Fruit fly (Drosophila melanogaster) whole organism, prepupa: ENCODE data around the gene Drsl1.
A peak's percentile ranks its signal among the peaks of the same experiment; 100 is the strongest.

ENCODE experiments used
- Blimp-1 ChIP-seq: fragments of 200-800 bp; sonication (Bioruptor generic); optimal IDR thresholded peaks from 3 replicates; lab custom pipeline; 2017; ENCODE audit warnings: missing biosample characterization, missing genetic modification characterization, mild to moderate bottlenecking, moderate library complexity, missing genetic modification reagents
- CG10669 ChIP-seq: fragments of 200-800 bp; sonication (Bioruptor generic); optimal IDR thresholded peaks from 3 replicates; lab custom pipeline; 2018; ENCODE audit warnings: missing biosample characterization, mild to moderate bottlenecking, missing genetic modification characterization, moderate library complexity
- CG11294 ChIP-seq: fragments of 200-800 bp; sonication (Bioruptor generic); IDR thresholded peaks from 2 replicates; pipeline ENCODE4 v1.3.6; 2022; ENCODE audit warnings: missing biosample characterization, missing genetic modification characterization
- CG11762 ChIP-seq: fragments of 200-800 bp; sonication (Bioruptor generic); optimal IDR thresholded peaks from 3 replicates; lab custom pipeline; 2016; ENCODE audit warnings: missing biosample characterization, missing genetic modification characterization; ENCODE audit not compliant: insufficient read depth
- CG11902 ChIP-seq: fragments of 200-800 bp; sonication (Bioruptor generic); optimal IDR thresholded peaks from 3 replicates; lab custom pipeline; 2016; ENCODE audit warnings: missing biosample characterization, missing genetic modification characterization
- CG15336 ChIP-seq: fragments of 200-800 bp; sonication (Bioruptor generic); IDR thresholded peaks from 2 replicates; pipeline ENCODE4 v1.3.6; 2022; ENCODE audit warnings: missing biosample characterization, missing genetic modification characterization
- CG1621 ChIP-seq: fragments of 200-800 bp; sonication (Bioruptor generic); optimal IDR thresholded peaks from 3 replicates; lab custom pipeline; 2018; ENCODE audit warnings: missing biosample characterization, mild to moderate bottlenecking, missing genetic modification characterization
- CG16779 ChIP-seq: fragments of 200-800 bp; sonication (Bioruptor generic); optimal IDR thresholded peaks from 3 replicates; lab custom pipeline; 2017; ENCODE audit warnings: missing biosample characterization, mild to moderate bottlenecking, missing genetic modification characterization
- CG3032 ChIP-seq: fragments of 200-800 bp; optimal IDR thresholded peaks from 2 replicates; lab custom pipeline; 2019; ENCODE audit warnings: missing biosample characterization, mild to moderate bottlenecking, missing genetic modification characterization, moderate library complexity
- CG32006 ChIP-seq: fragments of 200-800 bp; sonication (Bioruptor generic); optimal IDR thresholded peaks from 3 replicates; lab custom pipeline; 2017; ENCODE audit warnings: missing biosample characterization, mild to moderate bottlenecking, missing genetic modification characterization
- CG34406 ChIP-seq: fragments of 200-800 bp; sonication (Bioruptor generic); optimal IDR thresholded peaks from 3 replicates; lab custom pipeline; 2016; ENCODE audit warnings: missing biosample characterization, missing genetic modification characterization
- CG3919 ChIP-seq: fragments of 200-800 bp; sonication (Bioruptor generic); optimal IDR thresholded peaks from 3 replicates; lab custom pipeline; 2016; ENCODE audit warnings: missing biosample characterization, missing genetic modification characterization
- CG4318 ChIP-seq: fragments of 200-800 bp; sonication (Bioruptor generic); optimal IDR thresholded peaks from 3 replicates; lab custom pipeline; 2017; ENCODE audit warnings: missing biosample characterization, mild to moderate bottlenecking, missing genetic modification characterization
- CG6163 ChIP-seq: fragments of 200-800 bp; sonication (Bioruptor generic); IDR thresholded peaks from 3 replicates; pipeline ENCODE4 v1.3.6; 2022; ENCODE audit warnings: missing biosample characterization, missing genetic modification characterization
- CG6276 ChIP-seq: fragments of 200-800 bp; sonication (Bioruptor generic); optimal IDR thresholded peaks from 2 replicates; lab custom pipeline; 2017; ENCODE audit warnings: missing biosample characterization, mild to moderate bottlenecking, missing genetic modification characterization
- CG6792 ChIP-seq: fragments of 200-800 bp; sonication (Bioruptor generic); optimal IDR thresholded peaks from 3 replicates; lab custom pipeline; 2016; ENCODE audit warnings: missing biosample characterization, missing genetic modification characterization
- CG6808 ChIP-seq: fragments of 200-800 bp; sonication (Bioruptor generic); optimal IDR thresholded peaks from 3 replicates; lab custom pipeline; 2017; ENCODE audit warnings: missing biosample characterization, missing genetic modification characterization, mild to moderate bottlenecking, moderate library complexity, missing genetic modification reagents
- CG6854 ChIP-seq: fragments of 200-800 bp; sonication (Bioruptor generic); optimal IDR thresholded peaks from 2 replicates; lab custom pipeline; 2017; ENCODE audit warnings: missing biosample characterization, mild to moderate bottlenecking, missing genetic modification characterization
- CG7368 ChIP-seq: fragments of 200-800 bp; sonication (Bioruptor generic); optimal IDR thresholded peaks from 3 replicates; lab custom pipeline; 2016; ENCODE audit warnings: missing biosample characterization, missing genetic modification characterization
- CG8119 ChIP-seq: fragments of 200-800 bp; sonication (Bioruptor generic); IDR thresholded peaks from 3 replicates; pipeline ENCODE4 v1.3.6; 2022; ENCODE audit warnings: missing biosample characterization, missing genetic modification characterization
- CG8319 ChIP-seq: fragments of 200-800 bp; sonication (Bioruptor generic); optimal IDR thresholded peaks from 3 replicates; lab custom pipeline; 2016; ENCODE audit warnings: missing biosample characterization, missing genetic modification characterization
- CG8632 ChIP-seq: fragments of 200-800 bp; sonication (Bioruptor generic); optimal IDR thresholded peaks from 3 replicates; lab custom pipeline; 2016; ENCODE audit warnings: missing biosample characterization, missing genetic modification characterization
- CG9139 ChIP-seq: fragments of 200-800 bp; sonication (Bioruptor generic); optimal IDR thresholded peaks from 3 replicates; lab custom pipeline; 2017; ENCODE audit warnings: missing biosample characterization, mild to moderate bottlenecking, missing genetic modification characterization
- Eip75B ChIP-seq: fragments of 200-800 bp; sonication (Bioruptor generic); optimal IDR thresholded peaks from 3 replicates; lab custom pipeline; 2016; ENCODE audit warnings: missing biosample characterization, missing genetic modification characterization
- Eip78C ChIP-seq: fragments of 200-800 bp; sonication (Bioruptor generic); peaks from one replicate; lab custom pipeline; 2016; ENCODE audit warnings: missing biosample characterization, missing genetic modification characterization
- Ets96B ChIP-seq: fragments of 200-800 bp; optimal IDR thresholded peaks from 2 replicates; lab custom pipeline; 2019; ENCODE audit warnings: missing biosample characterization, mild to moderate bottlenecking, missing genetic modification characterization, moderate library complexity
- Gug ChIP-seq: fragments of 200-800 bp; sonication (Bioruptor generic); IDR thresholded peaks from 2 replicates; pipeline ENCODE4 v1.3.6; 2022; ENCODE audit warnings: missing biosample characterization, missing genetic modification characterization
- Hr38 ChIP-seq: sonication (Bioruptor generic); optimal IDR thresholded peaks from 2 replicates; lab custom pipeline; 2016; ENCODE audit warnings: missing biosample characterization, missing genetic modification characterization
- Hr39 ChIP-seq: fragments of 200-800 bp; sonication (Bioruptor generic); optimal IDR thresholded peaks from 2 replicates; lab custom pipeline; 2016; ENCODE audit warnings: missing biosample characterization, missing genetic modification characterization
- Hr4 ChIP-seq: fragments of 200-800 bp; sonication (Bioruptor generic); optimal IDR thresholded peaks from 3 replicates; lab custom pipeline; 2016; ENCODE audit warnings: missing biosample characterization, missing genetic modification characterization
- Lpt ChIP-seq: fragments of 200-800 bp; sonication (Bioruptor generic); optimal IDR thresholded peaks from 3 replicates; lab custom pipeline; 2016; ENCODE audit warnings: missing biosample characterization, missing genetic modification characterization
- Met ChIP-seq: fragments of 200-800 bp; sonication (Bioruptor generic); optimal IDR thresholded peaks from 3 replicates; lab custom pipeline; 2016; ENCODE audit warnings: missing biosample characterization, missing genetic modification characterization
- OdsH ChIP-seq: fragments of 200-800 bp; sonication (Bioruptor generic); optimal IDR thresholded peaks from 3 replicates; lab custom pipeline; 2016; ENCODE audit warnings: missing biosample characterization, missing genetic modification characterization
- Smox ChIP-seq: fragments of 200-800 bp; sonication (Bioruptor generic); optimal IDR thresholded peaks from 3 replicates; lab custom pipeline; 2016; ENCODE audit warnings: missing biosample characterization, missing genetic modification characterization
- Sox14 ChIP-seq: fragments of 200-800 bp; sonication (Bioruptor generic); optimal IDR thresholded peaks from 3 replicates; lab custom pipeline; 2016; ENCODE audit warnings: missing biosample characterization, missing genetic modification characterization
- Sox15 ChIP-seq: fragments of 200-800 bp; sonication (Bioruptor generic); optimal IDR thresholded peaks from 3 replicates; lab custom pipeline; 2016; ENCODE audit warnings: missing biosample characterization, missing genetic modification characterization
- achi ChIP-seq: fragments of 200-800 bp; sonication (Bioruptor generic); optimal IDR thresholded peaks from 3 replicates; lab custom pipeline; 2016; ENCODE audit warnings: missing biosample characterization, missing genetic modification characterization
- acj6 ChIP-seq: fragments of 200-800 bp; sonication (Bioruptor generic); optimal IDR thresholded peaks from 3 replicates; lab custom pipeline; 2016; ENCODE audit warnings: missing biosample characterization, missing genetic modification characterization
- cyc ChIP-seq: fragments of 200-800 bp; sonication (Bioruptor generic); optimal IDR thresholded peaks from 3 replicates; lab custom pipeline; 2016; ENCODE audit warnings: missing biosample characterization, missing genetic modification characterization
- dac ChIP-seq: fragments of 200-800 bp; sonication (Bioruptor generic); optimal IDR thresholded peaks from 2 replicates; lab custom pipeline; 2017; ENCODE audit warnings: missing biosample characterization, mild to moderate bottlenecking, missing genetic modification characterization
- dsx ChIP-seq: fragments of 200-800 bp; optimal IDR thresholded peaks from 3 replicates; lab custom pipeline; 2019; ENCODE audit warnings: missing biosample characterization, mild to moderate bottlenecking, missing genetic modification characterization, moderate library complexity; ENCODE audit not compliant: poor library complexity, severe bottlenecking
- eg ChIP-seq: fragments of 200-800 bp; sonication (Bioruptor generic); IDR thresholded peaks from 3 replicates; pipeline ENCODE4 v1.3.6; 2022; ENCODE audit warnings: missing biosample characterization, missing genetic modification characterization
- esn ChIP-seq: fragments of 200-800 bp; sonication (Bioruptor generic); optimal IDR thresholded peaks from 2 replicates; lab custom pipeline; 2016; ENCODE audit warnings: missing biosample characterization, mild to moderate bottlenecking, missing genetic modification characterization, moderate library complexity
- fd59A ChIP-seq: fragments of 200-800 bp; sonication (Bioruptor generic); optimal IDR thresholded peaks from 2 replicates; lab custom pipeline; 2017; ENCODE audit warnings: missing biosample characterization, mild to moderate bottlenecking, missing genetic modification characterization, missing genetic modification reagents
- fd85E ChIP-seq: fragments of 200-800 bp; sonication (Bioruptor generic); optimal IDR thresholded peaks from 3 replicates; lab custom pipeline; 2016; ENCODE audit warnings: missing biosample characterization, missing genetic modification characterization
- fkh ChIP-seq: fragments of 200-800 bp; sonication (Bioruptor generic); optimal IDR thresholded peaks from 3 replicates; lab custom pipeline; 2017; ENCODE audit warnings: missing biosample characterization, mild to moderate bottlenecking, missing genetic modification characterization, moderate library complexity
- lz ChIP-seq: fragments of 200-800 bp; sonication (Bioruptor generic); optimal IDR thresholded peaks from 3 replicates; lab custom pipeline; 2016; ENCODE audit warnings: missing biosample characterization, missing genetic modification characterization
- net ChIP-seq: fragments of 200-800 bp; sonication (Bioruptor generic); optimal IDR thresholded peaks from 3 replicates; lab custom pipeline; 2016; ENCODE audit warnings: missing biosample characterization, missing genetic modification characterization
- pdm3 ChIP-seq: fragments of 200-800 bp; sonication (Bioruptor generic); optimal IDR thresholded peaks from 3 replicates; lab custom pipeline; 2016; ENCODE audit warnings: missing biosample characterization, missing genetic modification characterization
- salr ChIP-seq, 2 experiments: fragments of 200-800 bp; sonication (Bioruptor generic); optimal IDR thresholded peaks; 3 replicates each; lab custom pipeline; 2016 to 2018; ENCODE audit warnings: missing biosample characterization in 2 of 2, missing genetic modification characterization in 2 of 2, mild to moderate bottlenecking in 1 of 2
- ss ChIP-seq, 2 experiments: fragments of 200-800 bp; sonication (Bioruptor generic); optimal IDR thresholded peaks; 2 replicates in 1 of 2; 3 replicates in 1 of 2; lab custom pipeline; 2017 to 2018; ENCODE audit warnings: mild to moderate bottlenecking in 2 of 2, missing biosample characterization in 2 of 2, missing genetic modification characterization in 2 of 2, moderate library complexity in 1 of 2
- svp ChIP-seq: fragments of 200-800 bp; sonication (Bioruptor generic); peaks from one replicate; lab custom pipeline; 2016; ENCODE audit warnings: missing biosample characterization, missing genetic modification characterization
- topi ChIP-seq: fragments of 200-800 bp; sonication (Bioruptor generic); optimal IDR thresholded peaks from 3 replicates; lab custom pipeline; 2016; ENCODE audit warnings: missing biosample characterization, missing genetic modification characterization

Gene Drsl1

DNA sequence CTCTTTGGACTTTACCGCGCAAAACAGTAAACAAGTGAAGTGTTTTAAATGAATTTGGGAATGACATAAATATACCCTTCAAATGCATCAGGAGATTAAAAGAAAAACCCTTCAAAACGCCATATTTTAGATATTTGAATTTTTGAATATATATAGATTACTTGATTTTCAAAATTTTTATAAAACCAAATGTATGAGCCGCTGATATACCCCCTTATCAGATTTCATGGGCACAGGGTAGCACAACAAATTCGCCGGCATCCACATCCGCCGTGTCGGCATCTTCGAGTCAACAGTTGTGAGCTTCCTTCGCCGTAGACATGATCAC lies 42.3 kb upstream of the Drsl1 start, which contains the start of gene Ids:
Ids (plus strand) TSS at position 304 of the 328 bp plus-strand sequence.
- TF ChIP-seq CG10669 (no peak), CG3919 (GFP tag; lab: Kevin White, UChicago) (peak; percentile 68), lz (GFP tag; lab: Kevin White, UChicago) (peak; percentile 81), CG4318 (GFP tag; lab: Kevin White, UChicago) (no peak), Eip78C (GFP tag; lab: Kevin White, UChicago) (peak; percentile 94), eg (GFP tag; lab: Robert Waterston, UW) (peak; percentile 81), CG3032 (tag; lab: Kevin White, UChicago) (peak; percentile 66), Sox15 (GFP tag; lab: Kevin White, UChicago) (peak; percentile 47), fd85E (GFP tag; lab: Kevin White, UChicago) (peak; percentile 3), esn (GFP tag; lab: Kevin White, UChicago) (peak; percentile 85), salr (GFP tag; optimal IDR thresholded peaks at IDR 0.05; lab: Kevin White, UChicago) (peak in 1 of 2 experiments; percentile 5), CG34406 (GFP tag; lab: Kevin White, UChicago) (peak; percentile 78), CG9139 (GFP tag; lab: Kevin White, UChicago) (no peak), CG11294 (GFP tag; lab: Robert Waterston, UW) (peak; percentile 51), cyc (peak; percentile 74), fkh (GFP tag; lab: Kevin White, UChicago) (peak; percentile 8), OdsH (GFP tag; lab: Kevin White, UChicago) (no peak), Ets96B (tag; lab: Kevin White, UChicago) (peak; percentile 68), CG7368 (GFP tag; lab: Kevin White, UChicago) (peak; percentile 55), Hr4 (no peak), Smox (peak; percentile 85), dsx (GFP tag; lab: Kevin White, UChicago) (peak; percentile 70), Met (GFP tag; lab: Kevin White, UChicago) (peak; percentile 85), Lpt (GFP tag; lab: Kevin White, UChicago) (peak; percentile 54), dac (GFP tag; lab: Kevin White, UChicago) (no peak), achi (GFP tag; lab: Kevin White, UChicago) (peak; percentile 64), CG16779 (no peak), CG6792 (peak; percentile 80), svp (GFP tag; lab: Kevin White, UChicago) (peak; percentile 93), CG8319 (GFP tag; lab: Kevin White, UChicago) (peak; percentile 67), CG6808 (GFP tag; lab: Kevin White, UChicago) (no peak), Hr38 (GFP tag; lab: Kevin White, UChicago) (no peak), CG11762 (peak; percentile 51), Hr39 (peak; percentile 78), CG11902 (GFP tag; lab: Kevin White, UChicago) (peak; percentile 51), ss (GFP tag; optimal IDR thresholded peaks at IDR 0.05; lab: Kevin White, UChicago) (peak in 1 of 2 experiments; percentile 67), CG1621 (peak; percentile 31), CG6276 (GFP tag; lab: Kevin White, UChicago) (no peak), topi (peak; percentile 86), CG6163 (GFP tag; lab: Robert Waterston, UW) (peak; percentile 83), CG6854 (GFP tag; lab: Kevin White, UChicago) (peak; percentile 82), net (GFP tag; lab: Kevin White, UChicago) (peak; percentile 73), acj6 (GFP tag; lab: Kevin White, UChicago) (peak; percentile 72), Sox14 (GFP tag; lab: Kevin White, UChicago) (peak; percentile 60), CG8632 (GFP tag; lab: Kevin White, UChicago) (peak; percentile 79), CG32006 (GFP tag; lab: Kevin White, UChicago) (no peak), Blimp-1 (GFP tag; lab: Kevin White, UChicago) (peak; percentile 63), fd59A (GFP tag; lab: Kevin White, UChicago) (peak; percentile 30), Eip75B (GFP tag; lab: Kevin White, UChicago) (peak; percentile 65), CG8119 (GFP tag; lab: Robert Waterston, UW) (peak; percentile 80), Gug (GFP tag; lab: Robert Waterston, UW) (peak; percentile 53), CG15336 (GFP tag; lab: Robert Waterston, UW) (peak; percentile 85), pdm3 (GFP tag; lab: Kevin White, UChicago) (no peak)
